Worm (Caenorhabditis elegans): ENCODE results near the gene mett-10.

Gene mett-10

ce11 chrIII:10108995-10109394, 5.8 kb upstream of the mett-10 start, which contains the start of gene T16H12.9:
TSS of gene T16H12.9 (plus strand) at chrIII:10109295.
- TF ChIP-seq duxl-1 (tag; optimal IDR thresholded peaks at IDR 0.05; ENCODE audit: poor library complexity) (no peak), T20F7.1 (GFP tag; optimal IDR thresholded peaks at IDR 0.05) (no peak), spr-1 (tag; optimal IDR thresholded peaks at IDR 0.05) (no peak), unc-130 (GFP tag; optimal IDR thresholded peaks at IDR 0.05) (no peak), Y105C5A.15 (GFP tag; IDR thresholded peaks at IDR 0.05) (no peak), ces-1 (GFP tag; optimal IDR thresholded peaks at IDR 0.05) (no peak), nhr-111 (GFP tag; optimal IDR thresholded peaks at IDR 0.05) (no peak), D1046.2 (GFP tag; IDR thresholded peaks at IDR 0.05) (no peak), dmd-8 (GFP tag; IDR thresholded peaks at IDR 0.05) (no peak), F44E2.7 (GFP tag; IDR thresholded peaks at IDR 0.05) (no peak), hif-1 (tag; optimal IDR thresholded peaks at IDR 0.05) (no peak), dve-1 (tag; optimal IDR thresholded peaks at IDR 0.05; ENCODE audit: insufficient read depth) (no peak), ztf-11 (tag; optimal IDR thresholded peaks at IDR 0.05) (no peak), ceh-20 (GFP tag; IDR thresholded peaks at IDR 0.05) (no peak)

DNA sequence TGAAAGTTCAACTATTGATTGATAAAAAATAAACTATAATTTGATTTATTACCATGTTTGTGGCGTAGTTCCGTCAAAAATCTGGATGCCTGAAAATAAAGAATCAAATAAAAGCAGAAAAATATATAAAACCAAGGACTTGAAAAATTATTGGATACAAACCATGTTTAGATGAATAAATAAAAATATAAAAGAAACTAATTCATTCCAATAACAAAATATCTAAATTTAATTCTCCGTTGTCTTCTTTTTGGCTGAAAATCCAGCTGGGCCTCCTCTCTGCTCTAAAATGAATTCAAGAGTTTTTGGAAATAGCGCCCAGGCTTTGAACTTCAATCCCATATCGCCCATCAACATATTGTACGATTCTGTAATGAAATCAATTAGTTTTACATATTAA, 1.9 kb upstream of the mett-10 start, which contains the start of gene vps-29:
TSS of gene vps-29 (minus strand) at position 101 of the 400 bp plus-strand sequence.
- TF ChIP-seq nhr-77 (tag; optimal IDR thresholded peaks at IDR 0.05) (no peak), nhr-237 (tag; optimal IDR thresholded peaks at IDR 0.05) (no peak)

ce11 chrIII:10118818-10119217, 4.0 kb downstream of the mett-10 start, which contains the start of gene ZK1128.3:
TSS of gene ZK1128.3 (minus strand) at chrIII:10118918.
- TF ChIP-seq Y105C5A.15 (GFP tag; IDR thresholded peaks at IDR 0.05) (no peak), zip-2 (tag; optimal IDR thresholded peaks at IDR 0.05) (no peak), nhr-42 (GFP tag; IDR thresholded peaks at IDR 0.05) (no peak), duxl-1 (tag; optimal IDR thresholded peaks at IDR 0.05; ENCODE audit: poor library complexity) (no peak), php-3 (GFP tag; IDR thresholded peaks at IDR 0.05) (no peak), spr-1 (tag; optimal IDR thresholded peaks at IDR 0.05) (no peak), lsy-2 (tag; optimal IDR thresholded peaks at IDR 0.05) (no peak)

ce11 chrIII:10120076-10120831, 5.4 kb downstream of the mett-10 start, which contains the start of the genes gtf-2H3 and ham-3:
TSS of gene gtf-2H3 (minus strand) at chrIII:10120148.
TSS of gene ham-3 (plus strand) at chrIII:10120781.
- TF ChIP-seq spr-1 (tag; optimal IDR thresholded peaks at IDR 0.05) (no peak), lsy-2 (tag; optimal IDR thresholded peaks at IDR 0.05) (peak in 1 of 2 experiments; percentile 25), ceh-28 (tag; optimal IDR thresholded peaks at IDR 0.05) (peak; percentile 65), mes-2 (tag; optimal IDR thresholded peaks at IDR 0.05; ENCODE audit: poor library complexity, severe bottlenecking) (peak; percentile 65)

DNA sequence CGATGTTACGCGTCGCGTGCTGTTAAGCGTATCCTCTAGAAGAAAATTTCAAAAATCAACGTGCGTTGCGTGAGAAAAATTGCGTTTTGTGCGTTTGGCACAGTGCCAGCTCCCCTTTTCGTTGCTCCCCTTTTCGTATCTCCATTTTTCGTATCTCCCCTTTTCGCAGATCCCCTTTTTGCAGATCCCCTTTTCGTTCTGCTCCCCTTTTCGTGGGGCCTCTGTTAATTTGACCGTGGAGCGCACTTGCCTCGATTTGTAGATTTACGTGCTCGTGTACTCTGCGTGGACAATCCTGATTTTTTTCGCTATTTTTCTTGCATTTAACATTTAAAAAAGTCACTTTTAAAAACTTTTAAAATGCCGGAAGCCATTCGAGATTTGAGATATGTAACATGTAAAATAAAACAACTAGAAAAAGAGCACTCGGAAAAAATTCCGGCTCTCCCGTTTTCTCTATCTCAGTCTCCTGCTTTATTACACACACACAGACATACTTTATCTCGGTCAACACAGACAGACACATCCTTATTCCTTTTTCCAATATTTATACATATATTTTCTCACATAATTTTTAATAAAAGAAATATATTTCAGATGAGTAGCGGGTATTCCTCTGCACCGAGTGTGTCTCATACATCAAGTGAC, 8.9 kb downstream of the mett-10 start, which contains the start of gene ttll-4:
TSS of gene ttll-4 (plus strand) at position 598 of the 648 bp plus-strand sequence.
- no peak for TF ChIP-seq zip-11 (GFP tag; IDR thresholded peaks at IDR 0.05)
- peak; percentile 37; the same call in 1 of the 2 replicates for TF ChIP-seq egl-43 (GFP tag; IDR thresholded peaks at IDR 0.05)
- peak; percentile 55 for TF ChIP-seq ceh-20 (GFP tag; IDR thresholded peaks at IDR 0.05)
- TF ChIP-seq zag-1 (tag; optimal IDR thresholded peaks at IDR 0.05) = no peak
- TF ChIP-seq lin-13 (GFP tag; optimal IDR thresholded peaks at IDR 0.05) = peak; percentile 22
- TF ChIP-seq mep-1 (tag; optimal IDR thresholded peaks at IDR 0.05) = peak; percentile 39
- peak; percentile 53 for TF ChIP-seq ctbp-1 (GFP tag; IDR thresholded peaks at IDR 0.05)
- no peak for TF ChIP-seq F26F4.8 (GFP tag; conservative IDR thresholded peaks at IDR 0.05)
- TF ChIP-seq daf-19 (GFP tag; conservative IDR thresholded peaks at IDR 0.05) = no peak
- TF ChIP-seq mdt-29 (GFP tag; IDR thresholded peaks at IDR 0.05) = 0 out of 2 replicates have a peak, but pooled peaks have one; percentile 39
- 0 out of 2 replicates have a peak, but pooled peaks have one; percentile 52 for TF ChIP-seq madf-9 (GFP tag; conservative IDR thresholded peaks at IDR 0.05)
- no peak; the same call in 1 of the 2 replicates for TF ChIP-seq T26A8.4 (GFP tag; IDR thresholded peaks at IDR 0.05)
- TF ChIP-seq nhr-77 (tag; optimal IDR thresholded peaks at IDR 0.05) = no peak
- peak; percentile 94 for TF ChIP-seq mes-2 (tag; optimal IDR thresholded peaks at IDR 0.05; ENCODE audit: poor library complexity, severe bottlenecking)
- no peak for TF ChIP-seq nhr-25 (tag; optimal IDR thresholded peaks at IDR 0.05; ENCODE audit: borderline replicate concordance, insufficient read depth)
- TF ChIP-seq unc-130 (GFP tag; optimal IDR thresholded peaks at IDR 0.05) = peak; percentile 57
- no peak for TF ChIP-seq spr-3 (GFP tag; optimal IDR thresholded peaks at IDR 0.05)
- TF ChIP-seq lin-38 (GFP tag; IDR thresholded peaks at IDR 0.05) = peak; percentile 95
- 0 out of 2 replicates have a peak, but pooled peaks have one; percentile 23 for TF ChIP-seq ceh-44 (GFP tag; IDR thresholded peaks at IDR 0.05)
- no peak for TF ChIP-seq unc-39 (tag; optimal IDR thresholded peaks at IDR 0.05)
- TF ChIP-seq nhr-42 (GFP tag; IDR thresholded peaks at IDR 0.05) = 0 out of 2 replicates have a peak, but pooled peaks have one; percentile 37
- peak; percentile 62; the same call in 1 of the 2 replicates for TF ChIP-seq hmg-1.1 (GFP tag; IDR thresholded peaks at IDR 0.05)

Measured in whole organism, L4 larva.